Worm (Caenorhabditis elegans) whole organism, L1 larva: Measurements from ENCODE around the gene R08A2.1.
A peak's percentile ranks its signal among the peaks of the same experiment; 100 is the strongest.

Experiments used
- C16A3.4 ChIP-seq: fragments of 150-350 bp; optimal IDR thresholded peaks from 2 replicates; lab custom pipeline; 2014; ENCODE audit warnings: missing biosample characterization, missing genetic modification characterization
- C34B4.2 ChIP-seq: sonication (generic microtip); optimal IDR thresholded peaks from 2 replicates; lab custom pipeline; 2017; ENCODE audit warnings: mild to moderate bottlenecking, missing genetic modification characterization, missing compliant biosample characterization
- F16B12.6 ChIP-seq: fragments of 150-350 bp; optimal IDR thresholded peaks from 2 replicates; lab custom pipeline; 2014; ENCODE audit warnings: missing biosample characterization, missing genetic modification characterization
- aha-1 ChIP-seq: fragments of 150-350 bp; optimal IDR thresholded peaks from 2 replicates; lab custom pipeline; 2014; ENCODE audit warnings: missing biosample characterization, missing genetic modification characterization
- aly-2 ChIP-seq: fragments of 150-350 bp; optimal IDR thresholded peaks from 2 replicates; lab custom pipeline; 2014; ENCODE audit warnings: missing biosample characterization, missing genetic modification characterization
- blmp-1 ChIP-seq: fragments of 150-350 bp; optimal IDR thresholded peaks from 2 replicates; lab custom pipeline; 2014; ENCODE audit warnings: missing biosample characterization, missing genetic modification characterization
- ceh-63 ChIP-seq: fragments of 200-800 bp; sonication (Bioruptor generic); optimal IDR thresholded peaks from 2 replicates; lab custom pipeline; 2018; ENCODE audit warnings: mild to moderate bottlenecking, missing genetic modification characterization, missing compliant biosample characterization
- ceh-88 ChIP-seq: fragments of 200-800 bp; sonication (Bioruptor generic); IDR thresholded peaks from 2 replicates; pipeline ENCODE4 v1.3.6; 2022; ENCODE audit warnings: missing genetic modification characterization, missing compliant biosample characterization
- ceh-90 ChIP-seq: sonication (generic microtip); optimal IDR thresholded peaks from 2 replicates; lab custom pipeline; 2016; ENCODE audit warnings: missing genetic modification characterization, missing compliant biosample characterization
- ces-1 ChIP-seq: fragments of 150-350 bp; optimal IDR thresholded peaks from 2 replicates; lab custom pipeline; 2014; ENCODE audit warnings: missing biosample characterization, missing genetic modification reagents, missing genetic modification characterization
- dpl-1 ChIP-seq, 3 experiments: fragments of 150-350 bp in 2 of 3; sonication (generic microtip) in 1 of 3; optimal IDR thresholded peaks; 2 replicates each; lab custom pipeline; 2014 to 2017; ENCODE audit warnings: missing biosample characterization in 3 of 3, missing genetic modification characterization in 3 of 3, missing genetic modification reagents in 3 of 3
- efl-1 ChIP-seq, 4 experiments: fragments of 150-350 bp; optimal IDR thresholded peaks in 3 of 4; peaks in 1 of 4; 1 replicate in 1 of 4; 2 replicates in 3 of 4; lab custom pipeline; 2014; ENCODE audit warnings: missing biosample characterization in 2 of 4, missing genetic modification characterization in 2 of 4, missing genetic modification reagents in 2 of 4
- egl-13 ChIP-seq: sonication (generic microtip); optimal IDR thresholded peaks from 2 replicates; lab custom pipeline; 2016; ENCODE audit warnings: missing genotype, missing genetic modification reagents, missing genetic modification characterization, missing compliant biosample characterization
- elt-2 ChIP-seq: sonication (generic microtip); optimal IDR thresholded peaks from 2 replicates; lab custom pipeline; 2016; ENCODE audit warnings: missing genetic modification characterization, mild to moderate bottlenecking, inconsistent platforms, missing compliant biosample characterization, missing genetic modification reagents
- fkh-4 ChIP-seq: sonication (generic microtip); optimal IDR thresholded peaks from 2 replicates; lab custom pipeline; 2016; ENCODE audit warnings: missing compliant biosample characterization, missing genetic modification characterization, borderline replicate concordance
- fkh-8 ChIP-seq: sonication (generic microtip); optimal IDR thresholded peaks from 2 replicates; lab custom pipeline; 2016; ENCODE audit warnings: mild to moderate bottlenecking, missing genetic modification characterization, missing compliant biosample characterization
- fos-1 ChIP-seq: fragments of 150-350 bp; optimal IDR thresholded peaks from 2 replicates; lab custom pipeline; 2014; ENCODE audit warnings: missing biosample characterization, missing genetic modification characterization
- grh-1 ChIP-seq: fragments of 200-800 bp; sonication (Bioruptor generic); IDR thresholded peaks from 2 replicates; pipeline ENCODE4 v1.3.6; 2022; ENCODE audit warnings: missing genetic modification reagents, missing genetic modification characterization, missing compliant biosample characterization
- hlh-4 ChIP-seq: sonication (generic microtip); optimal IDR thresholded peaks from 2 replicates; lab custom pipeline; 2016; ENCODE audit warnings: mild to moderate bottlenecking, missing genetic modification characterization, missing compliant biosample characterization
- hpl-2 ChIP-seq: fragments of 150-350 bp; optimal IDR thresholded peaks from 2 replicates; lab custom pipeline; 2014; ENCODE audit warnings: missing biosample characterization, missing genetic modification reagents, missing genetic modification characterization
- irx-1 ChIP-seq: sonication (generic microtip); optimal IDR thresholded peaks from 2 replicates; lab custom pipeline; 2016; ENCODE audit warnings: missing genetic modification characterization, missing compliant biosample characterization
- isw-1 ChIP-seq: fragments of 200-800 bp; sonication (Bioruptor generic); IDR thresholded peaks from 2 replicates; pipeline ENCODE4 v1.3.6; 2022; ENCODE audit warnings: missing genetic modification characterization, missing compliant biosample characterization
- lin-13 ChIP-seq: fragments of 150-350 bp; optimal IDR thresholded peaks from 2 replicates; lab custom pipeline; 2014; ENCODE audit warnings: missing biosample characterization, missing genetic modification reagents, missing genetic modification characterization
- lin-14 ChIP-seq: fragments of 200-800 bp; sonication (Bioruptor generic); optimal IDR thresholded peaks from 2 replicates; lab custom pipeline; 2018; ENCODE audit warnings: mild to moderate bottlenecking, missing genetic modification characterization, moderate library complexity, missing compliant biosample characterization
- lin-15B ChIP-seq: fragments of 150-350 bp; sonication (generic microtip); optimal IDR thresholded peaks from 3 replicates; lab custom pipeline; 2014; ENCODE audit warnings: missing biosample characterization, missing genetic modification characterization
- lin-35 ChIP-seq, 2 experiments: fragments of 150-350 bp; optimal IDR thresholded peaks; 2 replicates each; lab custom pipeline; 2014; ENCODE audit warnings: missing biosample characterization in 2 of 2, missing genetic modification characterization in 2 of 2, missing genetic modification reagents in 2 of 2
- lin-39 ChIP-seq: fragments of 150-350 bp; optimal IDR thresholded peaks from 2 replicates; lab custom pipeline; 2014; ENCODE audit warnings: missing biosample characterization, missing genetic modification reagents, missing genetic modification characterization
- lir-3 ChIP-seq: sonication (generic microtip); optimal IDR thresholded peaks from 2 replicates; lab custom pipeline; 2016; ENCODE audit warnings: mild to moderate bottlenecking, missing genetic modification characterization, moderate library complexity, missing compliant biosample characterization; ENCODE audit not compliant: poor library complexity
- lsy-2 ChIP-seq, 2 experiments: fragments of 150-350 bp; optimal IDR thresholded peaks; 2 replicates each; lab custom pipeline; 2014; ENCODE audit warnings: missing biosample characterization in 2 of 2, missing genetic modification characterization in 2 of 2
- mab-9 ChIP-seq: fragments of 200-800 bp; sonication (Bioruptor generic); IDR thresholded peaks from 2 replicates; pipeline ENCODE4 v1.3.6; 2022; ENCODE audit warnings: missing genetic modification reagents, missing genetic modification characterization, missing compliant biosample characterization
- mdl-1 ChIP-seq, 2 experiments: fragments of 150-350 bp; optimal IDR thresholded peaks; 2 replicates each; lab custom pipeline; 2014 to 2017; ENCODE audit warnings: missing biosample characterization in 2 of 2, missing genetic modification characterization in 2 of 2, inconsistent platforms in 1 of 2
- mef-2 ChIP-seq: fragments of 150-350 bp; optimal IDR thresholded peaks from 2 replicates; lab custom pipeline; 2014; ENCODE audit warnings: missing biosample characterization, missing genetic modification characterization
- nhr-11 ChIP-seq: fragments of 150-350 bp; optimal IDR thresholded peaks from 2 replicates; lab custom pipeline; 2014; ENCODE audit warnings: missing biosample characterization, missing genetic modification characterization
- nhr-20 ChIP-seq: sonication (generic microtip); optimal IDR thresholded peaks from 2 replicates; lab custom pipeline; 2016; ENCODE audit warnings: mild to moderate bottlenecking, missing genetic modification characterization, missing compliant biosample characterization
- nhr-237 ChIP-seq: fragments of 150-350 bp; optimal IDR thresholded peaks from 2 replicates; lab custom pipeline; 2014; ENCODE audit warnings: missing biosample characterization, missing genetic modification characterization
- nhr-28 ChIP-seq: fragments of 150-350 bp; optimal IDR thresholded peaks from 2 replicates; lab custom pipeline; 2014; ENCODE audit warnings: missing biosample characterization, missing genetic modification characterization
- nhr-76 ChIP-seq: sonication (generic microtip); optimal IDR thresholded peaks from 2 replicates; lab custom pipeline; 2017; ENCODE audit warnings: missing biosample characterization, missing genetic modification characterization
- nhr-77 ChIP-seq: fragments of 150-350 bp; optimal IDR thresholded peaks from 2 replicates; lab custom pipeline; 2014; ENCODE audit warnings: missing biosample characterization, missing genetic modification characterization
- nhr-85 ChIP-seq: sonication (generic microtip); peaks from one replicate; lab custom pipeline; 2016; ENCODE audit warnings: missing genetic modification characterization, inconsistent platforms, missing compliant biosample characterization
- pag-3 ChIP-seq: sonication (generic microtip); optimal IDR thresholded peaks from 2 replicates; lab custom pipeline; 2017; ENCODE audit warnings: missing genetic modification characterization, mild to moderate bottlenecking, missing compliant biosample characterization, antibody characterized with exemption, borderline replicate concordance; ENCODE audit not compliant: insufficient read depth
- rnt-1 ChIP-seq: sonication (generic microtip); optimal IDR thresholded peaks from 2 replicates; lab custom pipeline; 2016; ENCODE audit warnings: mild to moderate bottlenecking, missing genetic modification characterization, moderate library complexity, missing compliant biosample characterization
- skn-1 ChIP-seq: fragments of 150-350 bp; optimal IDR thresholded peaks from 2 replicates; lab custom pipeline; 2014; ENCODE audit warnings: missing biosample characterization, missing genetic modification characterization
- sox-4 ChIP-seq: sonication (generic microtip); optimal IDR thresholded peaks from 2 replicates; lab custom pipeline; 2016; ENCODE audit warnings: missing genetic modification characterization, missing compliant biosample characterization
- sup-37 ChIP-seq: fragments of 200-800 bp; sonication (Bioruptor generic); optimal IDR thresholded peaks from 2 replicates; lab custom pipeline; 2018; ENCODE audit warnings: mild to moderate bottlenecking, missing genetic modification characterization, missing compliant biosample characterization
- swsn-7 ChIP-seq: sonication (generic microtip); optimal IDR thresholded peaks from 2 replicates; lab custom pipeline; 2016; ENCODE audit warnings: missing genetic modification characterization, missing compliant biosample characterization
- tbx-2 ChIP-seq: sonication (generic microtip); optimal IDR thresholded peaks from 2 replicates; lab custom pipeline; 2016; ENCODE audit warnings: missing genetic modification characterization, missing compliant biosample characterization
- unc-62 ChIP-seq: fragments of 150-350 bp; optimal IDR thresholded peaks from 2 replicates; lab custom pipeline; 2014; ENCODE audit warnings: missing biosample characterization, missing genetic modification reagents, missing genetic modification characterization
- unc-98 ChIP-seq: fragments of 200-800 bp; sonication (Bioruptor generic); IDR thresholded peaks from 2 replicates; pipeline ENCODE4 v1.3.6; 2022; ENCODE audit warnings: missing genetic modification characterization, missing compliant biosample characterization
- vab-15 ChIP-seq: sonication (generic microtip); optimal IDR thresholded peaks from 2 replicates; lab custom pipeline; 2017; ENCODE audit warnings: missing genotype, mild to moderate bottlenecking, missing genetic modification characterization, missing compliant biosample characterization
- xbp-1 ChIP-seq: sonication (generic microtip); optimal IDR thresholded peaks from 2 replicates; lab custom pipeline; 2016; ENCODE audit warnings: missing genetic modification characterization, missing compliant biosample characterization
- zip-4 ChIP-seq: fragments of 200-800 bp; sonication (Bioruptor generic); optimal IDR thresholded peaks from 2 replicates; lab custom pipeline; 2018; ENCODE audit warnings: mild to moderate bottlenecking, missing genetic modification characterization, moderate library complexity, missing compliant biosample characterization
- ztf-4 ChIP-seq: fragments of 150-350 bp; optimal IDR thresholded peaks from 2 replicates; lab custom pipeline; 2014; ENCODE audit warnings: missing biosample characterization, missing genetic modification characterization

R08A2.1 gene

ce11 chrV:14685435-14686058 lies 33.8 kb downstream of the R08A2.1 start, which contains the start of gene C47E8.4 (continued):
- TF ChIP-seq sup-37 (GFP tag; lab: Kevin White, UChicago) (peak; percentile 93), nhr-20 (tag; lab: Kevin White, UChicago) (peak; percentile 99), hpl-2 (GFP tag; lab: Kevin White, UChicago) (peak; percentile 54), hlh-4 (tag; lab: Kevin White, UChicago) (peak; percentile 65), dpl-1 (GFP tag; optimal IDR thresholded peaks at IDR 0.05; lab: Kevin White, UChicago) (peak; percentile 90), unc-62 (peak; percentile 75), pag-3 (no peak), swsn-7 (tag; lab: Kevin White, UChicago) (peak; percentile 99), lin-14 (peak; percentile 99), lin-15B (tag; lab: Kevin White, UChicago) (peak; percentile 99), mdl-1 (tag; optimal IDR thresholded peaks at IDR 0.05; lab: Kevin White, UChicago) (peak in 1 of 2 experiments; percentile 90), rnt-1 (tag; lab: Kevin White, UChicago) (peak; percentile 99), egl-13 (tag; lab: Kevin White, UChicago) (peak; percentile 99), xbp-1 (peak; percentile 99), ceh-63 (GFP tag; lab: Kevin White, UChicago) (peak; percentile 96), zip-4 (peak; percentile 94), lin-35 (GFP tag; optimal IDR thresholded peaks at IDR 0.05; lab: Kevin White, UChicago) (peak; percentile 91 to 92), nhr-11 (tag; lab: Kevin White, UChicago) (peak; percentile 95), fos-1 (tag; lab: Kevin White, UChicago) (peak; percentile 95), tbx-2 (tag; lab: Kevin White, UChicago) (peak; percentile 100), ces-1 (GFP tag; lab: Kevin White, UChicago) (no peak), mab-9 (GFP tag; lab: Robert Waterston, UW) (peak; percentile 99), blmp-1 (tag; lab: Kevin White, UChicago) (peak; percentile 80), ceh-90 (peak; percentile 96), F16B12.6 (tag; lab: Kevin White, UChicago) (peak; percentile 26), irx-1 (tag; lab: Kevin White, UChicago) (peak; percentile 99), C16A3.4 (tag; lab: Kevin White, UChicago) (peak; percentile 97), nhr-85 (tag; lab: Kevin White, UChicago) (peak; percentile 99), nhr-76 (tag; lab: Kevin White, UChicago) (peak; percentile 83), aly-2 (tag; lab: Kevin White, UChicago) (peak; percentile 95), lir-3 (tag; lab: Kevin White, UChicago) (peak; percentile 99), isw-1 (GFP tag; lab: Robert Waterston, UW) (peak; percentile 100), vab-15 (peak; percentile 95), aha-1 (peak; percentile 94), fkh-4 (tag; lab: Kevin White, UChicago) (peak; percentile 99), lin-13 (GFP tag; lab: Kevin White, UChicago) (peak; percentile 98), nhr-28 (peak; percentile 72), ceh-88 (GFP tag; lab: Robert Waterston, UW) (peak; percentile 96), efl-1 (optimal IDR thresholded peaks at IDR 0.05; lab: Kevin White, UChicago) (peak; percentile 95), efl-1 (GFP tag; optimal IDR thresholded peaks at IDR 0.05 in 1 of 2; lab: Kevin White, UChicago) (peak; percentile 86 to 99), grh-1 (GFP tag; lab: Robert Waterston, UW) (peak; percentile 98), skn-1 (tag; lab: Kevin White, UChicago) (peak; percentile 95), mef-2 (peak; percentile 63), lin-39 (tag; lab: Kevin White, UChicago) (peak; percentile 97), fkh-8 (peak; percentile 100), sox-4 (peak; percentile 99), ztf-4 (peak; percentile 98), unc-98 (GFP tag; lab: Robert Waterston, UW) (peak; percentile 97), nhr-77 (tag; lab: Kevin White, UChicago) (peak; percentile 99), lsy-2 (tag; optimal IDR thresholded peaks at IDR 0.05; lab: Kevin White, UChicago) (peak; percentile 98), elt-2 (peak; percentile 90), nhr-237 (peak; percentile 96), C34B4.2 (peak; percentile 89)
